Worm (Caenorhabditis elegans): ENCODE results near the gene npr-24.
A peak's percentile ranks its signal among the peaks of the same experiment; 100 is the strongest.

ce11 chrX:17513507-17514113 is 27.0 kb upstream of the npr-24 start, which contains the start of gene nhr-1:
- peak; percentile 80 for TF ChIP-seq lin-13 (GFP tag; optimal IDR thresholded peaks at IDR 0.05)
- no peak for TF ChIP-seq ama-1 (optimal IDR thresholded peaks at IDR 0.05)

Measured in whole organism, L2 larva.